Fruit fly (Drosophila melanogaster) whole organism, embryonic: ENCODE results near the gene CG7512.
A peak's percentile ranks its signal among the peaks of the same experiment; 100 is the strongest.

Experiments
- Adf1 ChIP-seq: fragments of 200-800 bp; sonication (Bioruptor generic); IDR thresholded peaks from 2 replicates; pipeline ENCODE4 v1.3.6; 2022; ENCODE audit warnings: missing biosample characterization, missing genetic modification characterization
- Aef1 ChIP-seq: fragments of 200-800 bp; sonication (Bioruptor generic); IDR thresholded peaks from 3 replicates; pipeline ENCODE4 v1.3.6; 2022; ENCODE audit warnings: missing biosample characterization, missing genetic modification characterization
- CG10959 ChIP-seq: fragments of 200-800 bp; sonication (Bioruptor generic); IDR thresholded peaks from 2 replicates; pipeline ENCODE4 v1.3.6; 2022; ENCODE audit warnings: missing biosample characterization, missing genetic modification characterization
- CG10979 ChIP-seq: fragments of 200-800 bp; sonication (Bioruptor generic); optimal IDR thresholded peaks from 2 replicates; lab custom pipeline; 2018; ENCODE audit warnings: missing biosample characterization, mild to moderate bottlenecking, missing genetic modification characterization, moderate library complexity
- CG12219 ChIP-seq: fragments of 200-800 bp; sonication (Bioruptor generic); optimal IDR thresholded peaks from 3 replicates; lab custom pipeline; 2018; ENCODE audit warnings: missing biosample characterization, mild to moderate bottlenecking, missing genetic modification characterization
- CG1233 ChIP-seq: fragments of 200-800 bp; sonication (Bioruptor generic); optimal IDR thresholded peaks from 4 replicates; lab custom pipeline; 2018; ENCODE audit warnings: missing biosample characterization, mild to moderate bottlenecking, missing genetic modification characterization
- CG12391 ChIP-seq: fragments of 200-800 bp; sonication (Bioruptor generic); optimal IDR thresholded peaks from 3 replicates; lab custom pipeline; 2018; ENCODE audit warnings: missing biosample characterization, mild to moderate bottlenecking, missing genetic modification characterization, moderate library complexity
- CG12942 ChIP-seq: fragments of 200-800 bp; sonication (Bioruptor generic); optimal IDR thresholded peaks from 3 replicates; lab custom pipeline; 2016; ENCODE audit warnings: missing biosample characterization, missing genetic modification characterization
- CG14441 ChIP-seq: fragments of 200-800 bp; sonication (Bioruptor generic); IDR thresholded peaks from 2 replicates; pipeline ENCODE4 v1.3.6; 2022; ENCODE audit warnings: missing biosample characterization, missing genetic modification characterization
- CG14860 ChIP-seq: fragments of 200-800 bp; sonication (Bioruptor generic); IDR thresholded peaks from 3 replicates; pipeline ENCODE4 v1.3.6; 2022; ENCODE audit warnings: missing biosample characterization, missing genetic modification characterization; ENCODE audit not compliant: partially characterized antibody
- CG18262 ChIP-seq: fragments of 200-800 bp; optimal IDR thresholded peaks from 3 replicates; lab custom pipeline; 2019; ENCODE audit warnings: missing biosample characterization, mild to moderate bottlenecking, missing genetic modification characterization, moderate library complexity
- CG18619 ChIP-seq: fragments of 200-800 bp; sonication (Bioruptor generic); optimal IDR thresholded peaks from 3 replicates; lab custom pipeline; 2017; ENCODE audit warnings: missing biosample characterization, mild to moderate bottlenecking, missing genetic modification characterization
- CG30403 ChIP-seq: fragments of 200-800 bp; sonication (Bioruptor generic); optimal IDR thresholded peaks from 3 replicates; lab custom pipeline; 2016; ENCODE audit warnings: missing biosample characterization, missing genetic modification characterization
- CG31441 ChIP-seq: fragments of 200-800 bp; sonication (Bioruptor generic); IDR thresholded peaks from 2 replicates; pipeline ENCODE4 v1.3.6; 2022; ENCODE audit warnings: missing biosample characterization, missing genetic modification characterization
- CG4282 ChIP-seq: fragments of 200-800 bp; sonication (Bioruptor generic); optimal IDR thresholded peaks from 2 replicates; lab custom pipeline; 2016; ENCODE audit warnings: missing biosample characterization, missing genetic modification characterization
- CG4424 ChIP-seq: fragments of 200-800 bp; sonication (Bioruptor generic); optimal IDR thresholded peaks from 3 replicates; lab custom pipeline; 2016; ENCODE audit warnings: missing biosample characterization, missing genetic modification characterization
- CG6689 ChIP-seq: fragments of 200-800 bp; sonication (Bioruptor generic); IDR thresholded peaks from 2 replicates; pipeline ENCODE4 v1.3.6; 2022; ENCODE audit warnings: missing biosample characterization, missing genetic modification characterization
- CG7271 ChIP-seq: fragments of 200-800 bp; sonication (Bioruptor generic); optimal IDR thresholded peaks from 2 replicates; lab custom pipeline; 2018; ENCODE audit warnings: missing biosample characterization, mild to moderate bottlenecking, missing genetic modification characterization, moderate library complexity
- CG8281 ChIP-seq: fragments of 200-800 bp; sonication (Bioruptor generic); optimal IDR thresholded peaks from 2 replicates; lab custom pipeline; 2018; ENCODE audit warnings: missing biosample characterization, mild to moderate bottlenecking, missing genetic modification characterization, moderate library complexity
- D ChIP-seq, 2 experiments: fragments of 200-800 bp in 1 of 2; fragments of >200 bp in 1 of 2; sonication (Bioruptor generic) in 1 of 2; optimal IDR thresholded peaks; 2 replicates in 1 of 2; 3 replicates in 1 of 2; lab custom pipeline; 2017; ENCODE audit warnings: mild to moderate bottlenecking in 1 of 2, missing biosample characterization in 1 of 2, missing genetic modification characterization in 1 of 2, missing genetic modification reagents in 1 of 2
- D19A ChIP-seq: fragments of 200-800 bp; optimal IDR thresholded peaks from 3 replicates; lab custom pipeline; 2019; ENCODE audit warnings: missing biosample characterization, mild to moderate bottlenecking, missing genetic modification characterization, moderate library complexity
- Dfd ChIP-seq, 2 experiments: fragments of >200 bp; optimal IDR thresholded peaks; 2 replicates each; lab custom pipeline; 2017; ENCODE audit warnings: missing biosample characterization in 2 of 2, missing genetic modification characterization in 2 of 2
- E2f2 ChIP-seq: fragments of 200-800 bp; sonication (Bioruptor generic); IDR thresholded peaks from 2 replicates; pipeline ENCODE4 v1.3.6; 2022; ENCODE audit warnings: missing biosample characterization, missing genetic modification characterization
- Max ChIP-seq: fragments of 200-800 bp; sonication (Bioruptor generic); optimal IDR thresholded peaks from 2 replicates; lab custom pipeline; 2016; ENCODE audit warnings: missing biosample characterization, mild to moderate bottlenecking, missing genetic modification characterization
- Oli ChIP-seq: fragments of 200-800 bp; sonication (Bioruptor generic); optimal IDR thresholded peaks from 2 replicates; lab custom pipeline; 2018; ENCODE audit warnings: missing biosample characterization, mild to moderate bottlenecking, missing genetic modification characterization, moderate library complexity
- Pdp1 ChIP-seq, 2 experiments: fragments of 200-800 bp; sonication (Bioruptor generic); optimal IDR thresholded peaks; 3 replicates each; lab custom pipeline; 2016; ENCODE audit warnings: missing biosample characterization in 2 of 2, missing genetic modification characterization in 2 of 2, mild to moderate bottlenecking in 1 of 2, moderate library complexity in 1 of 2
- Six4 ChIP-seq: fragments of 200-800 bp; sonication (Bioruptor generic); optimal IDR thresholded peaks from 2 replicates; lab custom pipeline; 2016; ENCODE audit warnings: missing biosample characterization, missing genetic modification characterization
- Ssrp ChIP-seq: fragments of 200-800 bp; sonication (Bioruptor generic); optimal IDR thresholded peaks from 2 replicates; lab custom pipeline; 2018; ENCODE audit warnings: missing biosample characterization, mild to moderate bottlenecking, missing genetic modification characterization, moderate library complexity
- ara ChIP-seq: fragments of 200-800 bp; sonication (Bioruptor generic); IDR thresholded peaks from 2 replicates; pipeline ENCODE4 v1.3.6; 2022; ENCODE audit warnings: missing biosample characterization, missing genetic modification characterization
- az2 ChIP-seq: fragments of 200-800 bp; sonication (Bioruptor generic); optimal IDR thresholded peaks from 3 replicates; lab custom pipeline; 2016; ENCODE audit warnings: missing biosample characterization, missing genetic modification characterization
- bbx ChIP-seq: fragments of 200-800 bp; sonication (Bioruptor generic); IDR thresholded peaks from 2 replicates; pipeline ENCODE4 v1.3.6; 2022; ENCODE audit warnings: missing biosample characterization, missing genetic modification characterization; ENCODE audit not compliant: partially characterized antibody
- bsh ChIP-seq, 2 experiments: fragments of 200-800 bp; sonication (Bioruptor generic); optimal IDR thresholded peaks; 2 replicates each; lab custom pipeline; 2017 to 2018; ENCODE audit warnings: mild to moderate bottlenecking in 2 of 2, missing biosample characterization in 2 of 2, missing genetic modification characterization in 2 of 2, moderate library complexity in 1 of 2
- ems ChIP-seq: fragments of 200-800 bp; sonication (Bioruptor generic); optimal IDR thresholded peaks from 3 replicates; lab custom pipeline; 2016; ENCODE audit warnings: missing biosample characterization, missing genetic modification characterization
- klu ChIP-seq: fragments of 200-800 bp; sonication (Bioruptor generic); IDR thresholded peaks from 2 replicates; pipeline ENCODE4 v1.3.6; 2022; ENCODE audit warnings: missing biosample characterization, missing genetic modification characterization
- lola ChIP-seq, 3 experiments: fragments of >200 bp in 2 of 3; fragments of 200-800 bp in 1 of 3; sonication (Bioruptor generic) in 1 of 3; optimal IDR thresholded peaks; 2 replicates each; lab custom pipeline; 2017 to 2019; ENCODE audit warnings: missing biosample characterization in 3 of 3, missing genetic modification characterization in 3 of 3, mild to moderate bottlenecking in 1 of 3, moderate library complexity in 1 of 3
- lov ChIP-seq, 2 experiments: fragments of 200-800 bp in 1 of 2; fragments of >200 bp in 1 of 2; sonication (Bioruptor generic) in 1 of 2; IDR thresholded peaks in 1 of 2; optimal IDR thresholded peaks in 1 of 2; 2 replicates in 1 of 2; 3 replicates in 1 of 2; pipeline versions ENCODE4 v1.3.6 to Lab custom; 2017 to 2022; ENCODE audit warnings: missing biosample characterization in 1 of 2, missing genetic modification characterization in 1 of 2
- mld ChIP-seq: fragments of 200-800 bp; sonication (Bioruptor generic); IDR thresholded peaks from 3 replicates; pipeline ENCODE4 v1.3.6; 2022; ENCODE audit warnings: missing biosample characterization, missing genetic modification characterization; ENCODE audit not compliant: partially characterized antibody
- otp ChIP-seq: fragments of 200-800 bp; sonication (Bioruptor generic); IDR thresholded peaks from 3 replicates; pipeline ENCODE4, ENCODE4 v1.3.6; 2022; ENCODE audit warnings: missing biosample characterization, missing genetic modification characterization
- pan ChIP-seq, 4 experiments: fragments of >200 bp in 3 of 4; fragments of 200-800 bp in 1 of 4; sonication (Bioruptor generic) in 1 of 4; optimal IDR thresholded peaks in 3 of 4; IDR thresholded peaks in 1 of 4; 2 replicates each; pipeline versions ENCODE4 v1.3.6 to Lab custom; 2017 to 2022; ENCODE audit warnings: missing biosample characterization in 2 of 4, missing genetic modification characterization in 2 of 4, mixed read lengths in 1 of 4
- pros ChIP-seq: fragments of 200-800 bp; sonication (Bioruptor generic); optimal IDR thresholded peaks from 3 replicates; lab custom pipeline; 2019; ENCODE audit warnings: missing biosample characterization, mild to moderate bottlenecking, missing genetic modification characterization, moderate library complexity
- sc ChIP-seq, 3 experiments: fragments of >200 bp in 2 of 3; fragments of 200-800 bp in 1 of 3; sonication (Bioruptor generic) in 1 of 3; optimal IDR thresholded peaks; 2 replicates in 2 of 3; 3 replicates in 1 of 3; lab custom pipeline; 2017; ENCODE audit warnings: mild to moderate bottlenecking in 1 of 3, missing biosample characterization in 1 of 3, missing genetic modification characterization in 1 of 3, missing genetic modification reagents in 1 of 3
- sens ChIP-seq: fragments of 200-800 bp; sonication (Bioruptor generic); peaks from one replicate; lab custom pipeline; 2016; ENCODE audit warnings: missing biosample characterization, missing genetic modification characterization
- sob ChIP-seq: fragments of 200-800 bp; sonication (Bioruptor generic); IDR thresholded peaks from 2 replicates; pipeline ENCODE4 v1.3.6; 2022; ENCODE audit warnings: missing biosample characterization, missing genetic modification characterization
- sqz ChIP-seq: fragments of 200-800 bp; sonication (Bioruptor generic); optimal IDR thresholded peaks from 3 replicates; lab custom pipeline; 2018; ENCODE audit warnings: missing biosample characterization, mild to moderate bottlenecking, missing genetic modification characterization
- toy ChIP-seq: fragments of 200-800 bp; sonication (Bioruptor generic); IDR thresholded peaks from 2 replicates; pipeline ENCODE4 v1.3.6; 2022; ENCODE audit warnings: missing biosample characterization, missing genetic modification characterization
- vvl ChIP-seq: fragments of 200-800 bp; sonication (Bioruptor generic); IDR thresholded peaks from 2 replicates; pipeline ENCODE4 v1.3.6; 2022; ENCODE audit warnings: missing biosample characterization, missing genetic modification characterization

The CG7512 gene

DNA sequence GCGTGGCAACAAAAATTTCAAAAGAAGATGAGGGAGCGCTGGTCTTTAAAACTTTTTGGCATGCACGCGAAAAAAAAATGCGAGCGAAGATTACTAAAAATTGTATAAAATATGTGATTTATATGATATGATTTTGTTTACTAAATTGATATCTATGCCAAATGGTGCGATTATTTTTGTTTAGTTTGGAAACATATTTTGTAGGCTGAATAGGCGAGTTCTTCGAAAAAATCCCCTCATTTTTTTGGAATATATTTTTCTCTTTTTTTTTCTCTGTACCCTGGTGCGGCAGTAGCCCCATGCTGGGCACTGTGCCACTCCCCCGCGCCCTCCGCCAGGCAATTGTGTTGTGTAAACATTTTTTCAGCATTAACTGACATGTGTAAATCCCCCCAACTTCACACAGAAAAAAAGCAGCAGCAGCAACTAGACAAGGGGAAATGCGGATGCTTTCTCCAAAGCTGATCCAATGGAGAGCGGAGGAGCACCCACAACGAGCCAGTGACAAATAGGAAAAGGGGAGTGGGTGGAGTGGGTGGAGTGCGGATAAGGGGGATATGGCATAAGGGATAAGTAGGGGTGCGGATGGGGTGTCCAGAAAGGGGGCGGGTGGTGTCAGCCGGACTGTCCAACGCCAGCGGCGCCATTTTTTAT is 27.4 kb upstream of the CG7512 start:
- TF ChIP-seq sqz (GFP tag; lab: Kevin White, UChicago) (peak; percentile 8), klu (GFP tag; lab: Robert Waterston, UW) (no peak), D (optimal IDR thresholded peaks at IDR 0.05; lab: Kevin White, UChicago) (no peak), D (GFP tag; optimal IDR thresholded peaks at IDR 0.05; lab: Kevin White, UChicago) (peak; percentile 36), CG31441 (peak; percentile 55), CG12391 (tag; lab: Kevin White, UChicago) (peak; percentile 38), sc (optimal IDR thresholded peaks at IDR 0.05; lab: Kevin White, UChicago) (no peak), sc (GFP tag; optimal IDR thresholded peaks at IDR 0.05; lab: Kevin White, UChicago) (peak; percentile 7), Max (peak; percentile 5), pan (optimal IDR thresholded peaks at IDR 0.05; lab: Kevin White, UChicago) (no peak), pan (GFP tag; optimal IDR thresholded peaks at IDR 0.05 in 1 of 2, IDR thresholded peaks at IDR 0.05 in 1 of 2) (peak in 1 of 2 experiments; percentile 21), CG10979 (peak; percentile 35), CG4282 (GFP tag; lab: Kevin White, UChicago) (no peak), sens (GFP tag; lab: Kevin White, UChicago) (peak; percentile 82), bbx (GFP tag; lab: Robert Waterston, UW) (no peak), CG1233 (GFP tag; lab: Kevin White, UChicago) (no peak), CG8281 (no peak), E2f2 (GFP tag; lab: Robert Waterston, UW) (peak; percentile 10; the same call in 1 of the 2 replicates), bsh (GFP tag; optimal IDR thresholded peaks at IDR 0.05; lab: Kevin White, UChicago) (peak in 1 of 2 experiments; percentile 44), D19A (tag; lab: Kevin White, UChicago) (peak; percentile 18), CG4424 (peak; percentile 41), CG18619 (GFP tag; lab: Kevin White, UChicago) (no peak), Ssrp (peak; percentile 19), otp (GFP tag; lab: Robert Waterston, UW) (peak; percentile 22; the same call in 1 of the 3 replicates), Oli (tag; lab: Kevin White, UChicago) (peak; percentile 12), toy (GFP tag; lab: Robert Waterston, UW) (no peak), ems (GFP tag; lab: Kevin White, UChicago) (peak; percentile 13), CG7271 (tag; lab: Kevin White, UChicago) (no peak), pros (GFP tag; lab: Kevin White, UChicago) (no peak), CG12219 (GFP tag; lab: Kevin White, UChicago) (no peak), CG30403 (GFP tag; lab: Kevin White, UChicago) (peak; percentile 12), Dfd (GFP tag; optimal IDR thresholded peaks at IDR 0.05; lab: Kevin White, UChicago) (no peak), Adf1 (no peak), Pdp1 (GFP tag; optimal IDR thresholded peaks at IDR 0.05; lab: Kevin White, UChicago) (peak in 1 of 2 experiments; percentile 21), CG10959 (GFP tag; lab: Robert Waterston, UW) (0 out of 2 replicates have a peak, but pooled peaks have one; percentile 4), ara (no peak; the same call in 1 of the 2 replicates), sob (GFP tag; lab: Robert Waterston, UW) (no peak), CG14860 (GFP tag; lab: Robert Waterston, UW) (no peak), lov (optimal IDR thresholded peaks at IDR 0.05; lab: Kevin White, UChicago) (no peak), lov (GFP tag; IDR thresholded peaks at IDR 0.05; lab: Robert Waterston, UW) (no peak), vvl (GFP tag; lab: Robert Waterston, UW) (peak; percentile 31; the same call in 1 of the 2 replicates), Six4 (GFP tag; lab: Kevin White, UChicago) (peak; percentile 25), CG12942 (GFP tag; lab: Kevin White, UChicago) (no peak), CG6689 (GFP tag; lab: Robert Waterston, UW) (peak; percentile 37; the same call in 1 of the 2 replicates), lola (GFP tag; optimal IDR thresholded peaks at IDR 0.05; lab: Kevin White, UChicago) (peak in 1 of 3 experiments; percentile 38), mld (GFP tag; lab: Robert Waterston, UW) (0 out of 3 replicates have a peak, but pooled peaks have one; percentile 32), Aef1 (GFP tag; lab: Robert Waterston, UW) (no peak), CG14441 (GFP tag; lab: Robert Waterston, UW) (no peak), az2 (GFP tag; lab: Kevin White, UChicago) (peak; percentile 40), CG18262 (tag; lab: Kevin White, UChicago) (peak; percentile 40)
